1 fruit fly cellular context compared by ENCODE assay signal in genomic region chr2L:715489-715849, dm6.
TF ChIP-seq lines count a peak whose summit lies in the region.

No protein-coding gene starts in this region.

TF ChIP-seq in whole organism, embryonic, 481 proteins besides CTCF, POLR2A, EP300 and RAD21 (continued from another document and continues in another):
- peak; percentile 77 for TF ChIP-seq B-H1 (GFP tag; IDR thresholded peaks at IDR 0.05; lab: Robert Waterston, UW)
- TF ChIP-seq gcm2 (GFP tag; optimal IDR thresholded peaks at IDR 0.05; lab: Kevin White, UChicago), result peak; percentile 60
- TF ChIP-seq Oli (tag; optimal IDR thresholded peaks at IDR 0.05; lab: Kevin White, UChicago), result peak; percentile 92
- TF ChIP-seq wor (GFP tag; IDR thresholded peaks at IDR 0.05; lab: Robert Waterston, UW), result peak; percentile 76
- no peak for TF ChIP-seq mirr (GFP tag; optimal IDR thresholded peaks at IDR 0.05; lab: Kevin White, UChicago)
- TF ChIP-seq sens (GFP tag; lab: Kevin White, UChicago), result peak; percentile 99
- peak; percentile 75 for TF ChIP-seq Dad (GFP tag; optimal IDR thresholded peaks at IDR 0.05; lab: Kevin White, UChicago)
- TF ChIP-seq NFAT (GFP tag; IDR thresholded peaks at IDR 0.05; lab: Robert Waterston, UW), result 0 out of 2 replicates have a peak, but pooled peaks have one; percentile 21
- TF ChIP-seq CG1647 (GFP tag; optimal IDR thresholded peaks at IDR 0.05; lab: Kevin White, UChicago), result peak; percentile 62
- no peak for TF ChIP-seq CG8478 (optimal IDR thresholded peaks at IDR 0.05; lab: Kevin White, UChicago)
- TF ChIP-seq CG13424 (tag; optimal IDR thresholded peaks at IDR 0.05; lab: Kevin White, UChicago), result peak; percentile 78
- peak; percentile 87 for TF ChIP-seq CG8924 (tag; optimal IDR thresholded peaks at IDR 0.05; lab: Kevin White, UChicago)
- peak; percentile 63 for TF ChIP-seq CG10147 (GFP tag; optimal IDR thresholded peaks at IDR 0.05; lab: Kevin White, UChicago)
- TF ChIP-seq maf-S (GFP tag; optimal IDR thresholded peaks at IDR 0.05; lab: Kevin White, UChicago), result peak; percentile 59
- no peak for TF ChIP-seq HLH4C (GFP tag; IDR thresholded peaks at IDR 0.05; lab: Robert Waterston, UW; ENCODE audit: partially characterized antibody)
- TF ChIP-seq Med (GFP tag; lab: Kevin White, UChicago), result peak; percentile 97
- 0 out of 2 replicates have a peak, but pooled peaks have one; percentile 10 for TF ChIP-seq Dip2 (GFP tag; IDR thresholded peaks at IDR 0.05; lab: Robert Waterston, UW)
- peak; percentile 73 for TF ChIP-seq CG11456 (GFP tag; IDR thresholded peaks at IDR 0.05; lab: Robert Waterston, UW)
- no peak for TF ChIP-seq Dbx (GFP tag; IDR thresholded peaks at IDR 0.05; lab: Robert Waterston, UW)
- peak; percentile 69 for TF ChIP-seq lilli (GFP tag; optimal IDR thresholded peaks at IDR 0.05; lab: Kevin White, UChicago)
- TF ChIP-seq Fer3 (tag; optimal IDR thresholded peaks at IDR 0.05; lab: Kevin White, UChicago), result peak; percentile 54
- peak; percentile 88 for TF ChIP-seq CG6254 (GFP tag; optimal IDR thresholded peaks at IDR 0.05; lab: Kevin White, UChicago)
- peak; percentile 84 for TF ChIP-seq her (GFP tag; optimal IDR thresholded peaks at IDR 0.05; lab: Kevin White, UChicago)
- no peak; the same call in 1 of the 2 replicates for TF ChIP-seq hbn (GFP tag; IDR thresholded peaks at IDR 0.05; lab: Robert Waterston, UW; ENCODE audit: partially characterized antibody)
- TF ChIP-seq CG8359 (GFP tag; optimal IDR thresholded peaks at IDR 0.05; lab: Kevin White, UChicago; ENCODE audit: borderline replicate concordance), result peak; percentile 75
- peak; percentile 81 for TF ChIP-seq H2.0 (GFP tag; IDR thresholded peaks at IDR 0.05; lab: Robert Waterston, UW)
- peak; percentile 71 for TF ChIP-seq mam (GFP tag; optimal IDR thresholded peaks at IDR 0.05; lab: Kevin White, UChicago)
- peak; percentile 87 for TF ChIP-seq CG30403 (GFP tag; optimal IDR thresholded peaks at IDR 0.05; lab: Kevin White, UChicago)
- peak; percentile 62 for TF ChIP-seq HLH54F (GFP tag; optimal IDR thresholded peaks at IDR 0.05; lab: Kevin White, UChicago)
- TF ChIP-seq CG8290 (GFP tag; optimal IDR thresholded peaks at IDR 0.05; lab: Kevin White, UChicago), result peak; percentile 80
- TF ChIP-seq CG8290 (tag; optimal IDR thresholded peaks at IDR 0.05; lab: Kevin White, UChicago), result peak in 1 of 2 experiments; percentile 89
- TF ChIP-seq CG3281 (GFP tag; optimal IDR thresholded peaks at IDR 0.05; lab: Kevin White, UChicago), result peak; percentile 41
- TF ChIP-seq Side (GFP tag; optimal IDR thresholded peaks at IDR 0.05; lab: Kevin White, UChicago), result peak; percentile 82
- peak; percentile 44 for TF ChIP-seq CG32532 (GFP tag; IDR thresholded peaks at IDR 0.05; lab: Robert Waterston, UW)
- peak; percentile 51 for TF ChIP-seq CG12744 (GFP tag; optimal IDR thresholded peaks at IDR 0.05; lab: Kevin White, UChicago)
- peak; percentile 15 for TF ChIP-seq YL-1 (GFP tag; optimal IDR thresholded peaks at IDR 0.05; lab: Kevin White, UChicago)
- peak; percentile 48; the same call in 1 of the 3 replicates for TF ChIP-seq CG2889 (GFP tag; IDR thresholded peaks at IDR 0.05; lab: Robert Waterston, UW)
- TF ChIP-seq Opbp (GFP tag; IDR thresholded peaks at IDR 0.05; lab: Robert Waterston, UW; ENCODE audit: partially characterized antibody), result no peak
- TF ChIP-seq Trl (optimal IDR thresholded peaks at IDR 0.05; lab: Kevin White, UChicago), result no peak
- peak; percentile 74 for TF ChIP-seq Trl (GFP tag; optimal IDR thresholded peaks at IDR 0.05; lab: Kevin White, UChicago)
- TF ChIP-seq CG1603 (tag; optimal IDR thresholded peaks at IDR 0.05; lab: Kevin White, UChicago), result peak; percentile 98
- TF ChIP-seq Tbp (GFP tag; optimal IDR thresholded peaks at IDR 0.05; lab: Kevin White, UChicago), result no peak
- peak; percentile 98 for TF ChIP-seq Drgx (GFP tag; IDR thresholded peaks at IDR 0.05; lab: Robert Waterston, UW)
- peak; percentile 91 for TF ChIP-seq CG8089 (GFP tag; optimal IDR thresholded peaks at IDR 0.05; lab: Kevin White, UChicago)
- TF ChIP-seq CG11696 (GFP tag; IDR thresholded peaks at IDR 0.05; lab: Robert Waterston, UW), result no peak
- peak; percentile 86 for TF ChIP-seq lmd (GFP tag; IDR thresholded peaks at IDR 0.05; lab: Robert Waterston, UW)
- TF ChIP-seq CG32772 (GFP tag; IDR thresholded peaks at IDR 0.05; lab: Robert Waterston, UW), result peak; percentile 83
- peak; percentile 69 for TF ChIP-seq TFAM (GFP tag; optimal IDR thresholded peaks at IDR 0.05; lab: Kevin White, UChicago)
- peak; percentile 64 for TF ChIP-seq CG15696 (tag; optimal IDR thresholded peaks at IDR 0.05; lab: Kevin White, UChicago)
- TF ChIP-seq CG10321 (GFP tag; IDR thresholded peaks at IDR 0.05; lab: Robert Waterston, UW), result no peak
- TF ChIP-seq Pdp1 (GFP tag; optimal IDR thresholded peaks at IDR 0.05; lab: Kevin White, UChicago), result peak; percentile 66 to 87
- TF ChIP-seq CG31441 (GFP tag; IDR thresholded peaks at IDR 0.05; lab: Robert Waterston, UW), result peak; percentile 94
- TF ChIP-seq CG17912 (GFP tag; optimal IDR thresholded peaks at IDR 0.05; lab: Kevin White, UChicago), result no peak
- peak; percentile 74 for TF ChIP-seq disco-r (GFP tag; optimal IDR thresholded peaks at IDR 0.05; lab: Kevin White, UChicago)
- TF ChIP-seq fru (optimal IDR thresholded peaks at IDR 0.05; lab: Kevin White, UChicago), result no peak
- TF ChIP-seq wek (GFP tag; optimal IDR thresholded peaks at IDR 0.05; lab: Kevin White, UChicago), result peak; percentile 61
- no peak for TF ChIP-seq chinmo (GFP tag; IDR thresholded peaks at IDR 0.05; lab: Robert Waterston, UW; ENCODE audit: partially characterized antibody)
- TF ChIP-seq jumu (GFP tag; optimal IDR thresholded peaks at IDR 0.05; lab: Kevin White, UChicago), result peak; percentile 82
- TF ChIP-seq fu2 (GFP tag; optimal IDR thresholded peaks at IDR 0.05; lab: Kevin White, UChicago), result peak; percentile 55
- peak; percentile 74 for TF ChIP-seq CG32767 (GFP tag; IDR thresholded peaks at IDR 0.05; lab: Robert Waterston, UW)
- TF ChIP-seq Myb (GFP tag; optimal IDR thresholded peaks at IDR 0.05; lab: Kevin White, UChicago), result peak; percentile 59
- TF ChIP-seq stc (GFP tag; IDR thresholded peaks at IDR 0.05; lab: Robert Waterston, UW), result peak; percentile 84
- TF ChIP-seq aop (GFP tag; IDR thresholded peaks at IDR 0.05; lab: Robert Waterston, UW), result 0 out of 2 replicates have a peak, but pooled peaks have one; percentile 12
- TF ChIP-seq Nf-YA (GFP tag; IDR thresholded peaks at IDR 0.05; lab: Robert Waterston, UW), result peak; percentile 74; the same call in 1 of the 2 replicates
- peak; percentile 60 for TF ChIP-seq CG4854 (GFP tag; optimal IDR thresholded peaks at IDR 0.05; lab: Kevin White, UChicago)
- TF ChIP-seq Bgb (GFP tag; IDR thresholded peaks at IDR 0.05; lab: Robert Waterston, UW; ENCODE audit: partially characterized antibody), result no peak
- TF ChIP-seq grn (GFP tag; optimal IDR thresholded peaks at IDR 0.05; lab: Kevin White, UChicago), result peak; percentile 27
- peak; percentile 81 for TF ChIP-seq grau (tag; optimal IDR thresholded peaks at IDR 0.05; lab: Kevin White, UChicago)
- TF ChIP-seq CG3847 (GFP tag; IDR thresholded peaks at IDR 0.05; lab: Robert Waterston, UW), result peak; percentile 49
- TF ChIP-seq slbo (GFP tag; IDR thresholded peaks at IDR 0.05; lab: Robert Waterston, UW), result peak; percentile 71
- peak; percentile 89; the same call in 1 of the 2 replicates for TF ChIP-seq CG4360 (GFP tag; IDR thresholded peaks at IDR 0.05; lab: Robert Waterston, UW)
- TF ChIP-seq Sry-δ (GFP tag; optimal IDR thresholded peaks at IDR 0.05; lab: Kevin White, UChicago), result peak; percentile 44
- no peak for TF ChIP-seq rib (GFP tag; IDR thresholded peaks at IDR 0.05; lab: Robert Waterston, UW)
- TF ChIP-seq HLH3B (GFP tag; IDR thresholded peaks at IDR 0.05; lab: Robert Waterston, UW), result peak; percentile 87
- no peak for TF ChIP-seq CG10543 (GFP tag; optimal IDR thresholded peaks at IDR 0.05; lab: Kevin White, UChicago)
- peak; percentile 24 for TF ChIP-seq Sry-β (GFP tag; optimal IDR thresholded peaks at IDR 0.05; lab: Kevin White, UChicago)
- TF ChIP-seq gt (GFP tag; IDR thresholded peaks at IDR 0.05; lab: Robert Waterston, UW), result peak; percentile 34; the same call in 1 of the 2 replicates
- peak; percentile 85 for TF ChIP-seq chm (GFP tag; IDR thresholded peaks at IDR 0.05; lab: Robert Waterston, UW)
- TF ChIP-seq sob (GFP tag; IDR thresholded peaks at IDR 0.05; lab: Robert Waterston, UW), result peak; percentile 71; the same call in 1 of the 2 replicates
- TF ChIP-seq CG13624 (GFP tag; optimal IDR thresholded peaks at IDR 0.05; lab: Kevin White, UChicago), result peak; percentile 63
- TF ChIP-seq croc (GFP tag; conservative IDR thresholded peaks at IDR 0.05; lab: Robert Waterston, UW), result peak; percentile 84
- no peak for TF ChIP-seq CG18011 (GFP tag; optimal IDR thresholded peaks at IDR 0.05; lab: Kevin White, UChicago)
- peak; percentile 80 for TF ChIP-seq CG14667 (GFP tag; IDR thresholded peaks at IDR 0.05; lab: Robert Waterston, UW)
- peak; percentile 80 for TF ChIP-seq slp2 (GFP tag; optimal IDR thresholded peaks at IDR 0.05; lab: Kevin White, UChicago)
- peak; percentile 68 for TF ChIP-seq esg (GFP tag; conservative IDR thresholded peaks at IDR 0.05; lab: Robert Waterston, UW)
- no peak for TF ChIP-seq CG13296 (GFP tag; optimal IDR thresholded peaks at IDR 0.05; lab: Kevin White, UChicago)
- peak; percentile 90 for TF ChIP-seq Atf3 (GFP tag; optimal IDR thresholded peaks at IDR 0.05; lab: Kevin White, UChicago)
- TF ChIP-seq CG34224 (GFP tag; IDR thresholded peaks at IDR 0.05; lab: Robert Waterston, UW; ENCODE audit: partially characterized antibody), result no peak
- TF ChIP-seq Eip74EF (GFP tag; optimal IDR thresholded peaks at IDR 0.05; lab: Kevin White, UChicago), result peak in 1 of 2 experiments; percentile 85
- TF ChIP-seq Oaz (GFP tag; IDR thresholded peaks at IDR 0.05; lab: Robert Waterston, UW), result peak; percentile 63; the same call in 1 of the 2 replicates
- TF ChIP-seq Dfd (GFP tag; optimal IDR thresholded peaks at IDR 0.05; lab: Kevin White, UChicago), result no peak
- TF ChIP-seq Lhr (GFP tag; optimal IDR thresholded peaks at IDR 0.05; lab: Kevin White, UChicago), result peak; percentile 70
- peak; percentile 76; the same call in 2 of the 3 replicates for TF ChIP-seq jigr1 (GFP tag; IDR thresholded peaks at IDR 0.05; lab: Robert Waterston, UW)
- peak; percentile 89 for TF ChIP-seq CG12219 (GFP tag; optimal IDR thresholded peaks at IDR 0.05; lab: Kevin White, UChicago)
- TF ChIP-seq Optix (GFP tag; IDR thresholded peaks at IDR 0.05; lab: Robert Waterston, UW), result peak; percentile 90
- peak; percentile 89 for TF ChIP-seq CG3407 (GFP tag; optimal IDR thresholded peaks at IDR 0.05; lab: Kevin White, UChicago)
- peak; percentile 88 for TF ChIP-seq trem (tag; optimal IDR thresholded peaks at IDR 0.05; lab: Kevin White, UChicago)
- peak; percentile 40 for TF ChIP-seq CG17568 (GFP tag; optimal IDR thresholded peaks at IDR 0.05; lab: Kevin White, UChicago)
- TF ChIP-seq ara (GFP tag; IDR thresholded peaks at IDR 0.05; lab: Robert Waterston, UW), result peak; percentile 93
- peak; percentile 75 for TF ChIP-seq NK7.1 (GFP tag; optimal IDR thresholded peaks at IDR 0.05; lab: Kevin White, UChicago)
- TF ChIP-seq CG9727 (GFP tag; optimal IDR thresholded peaks at IDR 0.05; lab: Kevin White, UChicago), result peak; percentile 81
- TF ChIP-seq dan (GFP tag; IDR thresholded peaks at IDR 0.05; lab: Robert Waterston, UW), result 0 out of 2 replicates have a peak, but pooled peaks have one; percentile 33
- TF ChIP-seq Stat92E (GFP tag; optimal IDR thresholded peaks at IDR 0.05; lab: Kevin White, UChicago), result peak in 1 of 3 experiments; percentile 78
- TF ChIP-seq CG18619 (GFP tag; optimal IDR thresholded peaks at IDR 0.05; lab: Kevin White, UChicago), result peak; percentile 72
- peak; percentile 29 for TF ChIP-seq MESR4 (GFP tag; optimal IDR thresholded peaks at IDR 0.05; lab: Kevin White, UChicago)
- peak; percentile 85 for TF ChIP-seq btn (GFP tag; optimal IDR thresholded peaks at IDR 0.05; lab: Kevin White, UChicago)
- peak; percentile 53 for TF ChIP-seq CG3838 (GFP tag; optimal IDR thresholded peaks at IDR 0.05; lab: Kevin White, UChicago)
- peak; percentile 71 for TF ChIP-seq CG17802 (tag; optimal IDR thresholded peaks at IDR 0.05; lab: Kevin White, UChicago)
- no peak for TF ChIP-seq CG6683 (GFP tag; optimal IDR thresholded peaks at IDR 0.05; lab: Kevin White, UChicago)
- TF ChIP-seq CG10462 (GFP tag; optimal IDR thresholded peaks at IDR 0.05; lab: Kevin White, UChicago), result peak; percentile 85
- TF ChIP-seq Sox100B (GFP tag; optimal IDR thresholded peaks at IDR 0.05; lab: Kevin White, UChicago), result peak; percentile 44
- no peak for TF ChIP-seq prd (optimal IDR thresholded peaks at IDR 0.05; lab: Kevin White, UChicago)
- peak; percentile 87 for TF ChIP-seq prd (GFP tag; IDR thresholded peaks at IDR 0.05; lab: Robert Waterston, UW)
- TF ChIP-seq GATAe (GFP tag; conservative IDR thresholded peaks at IDR 0.05; lab: Robert Waterston, UW), result no peak
- TF ChIP-seq pros (GFP tag; optimal IDR thresholded peaks at IDR 0.05; lab: Kevin White, UChicago), result no peak
- TF ChIP-seq Gsc (GFP tag; IDR thresholded peaks at IDR 0.05; lab: Robert Waterston, UW), result peak; percentile 74
- peak; percentile 64 for TF ChIP-seq kni (GFP tag; optimal IDR thresholded peaks at IDR 0.05; lab: Kevin White, UChicago)
- TF ChIP-seq salm (tag; optimal IDR thresholded peaks at IDR 0.05; lab: Kevin White, UChicago), result peak; percentile 77
- TF ChIP-seq CG9215 (GFP tag; IDR thresholded peaks at IDR 0.05; lab: Robert Waterston, UW), result peak; percentile 46; the same call in 1 of the 2 replicates
- TF ChIP-seq Hr78 (GFP tag; optimal IDR thresholded peaks at IDR 0.05; lab: Kevin White, UChicago), result peak in 1 of 2 experiments; percentile 74
- TF ChIP-seq zen2 (GFP tag; IDR thresholded peaks at IDR 0.05; lab: Robert Waterston, UW; ENCODE audit: partially characterized antibody), result no peak
- TF ChIP-seq fd102C (GFP tag; optimal IDR thresholded peaks at IDR 0.05; lab: Kevin White, UChicago), result peak; percentile 40
- no peak for TF ChIP-seq gfzf (GFP tag; optimal IDR thresholded peaks at IDR 0.05; lab: Kevin White, UChicago)
- peak; percentile 93 for TF ChIP-seq chn (GFP tag; optimal IDR thresholded peaks at IDR 0.05; lab: Kevin White, UChicago)
- peak; percentile 92 for TF ChIP-seq gcm (GFP tag; optimal IDR thresholded peaks at IDR 0.05; lab: Kevin White, UChicago)
- no peak for TF ChIP-seq D19B (GFP tag; optimal IDR thresholded peaks at IDR 0.05; lab: Kevin White, UChicago)
- TF ChIP-seq inv (GFP tag; IDR thresholded peaks at IDR 0.05; lab: Robert Waterston, UW; ENCODE audit: partially characterized antibody), result no peak
- TF ChIP-seq CG11723 (GFP tag; optimal IDR thresholded peaks at IDR 0.05; lab: Kevin White, UChicago), result peak; percentile 69
- TF ChIP-seq pho (GFP tag; optimal IDR thresholded peaks at IDR 0.05; lab: Kevin White, UChicago), result peak; percentile 31
